Worm (Caenorhabditis elegans): ENCODE results near the gene Y51A2B.9.
"Not testable (repeated sequence)": the region's sequence is repeated elsewhere in the genome, so short reads cannot be mapped to it uniquely, and the experiment has no call there.

Y51A2B.9 gene

ce11 chrV:18414051-18414450 is 18.5 kb upstream of the Y51A2B.9 start, which contains the start of gene txt-8:
TSS of gene txt-8 (plus strand) at chrV:18414351.
- TF ChIP-seq ceh-9 (tag; optimal IDR thresholded peaks at IDR 0.05) (no peak), pha-4 (tag; optimal IDR thresholded peaks at IDR 0.05) (peak; percentile 1)

ce11 chrV:18412887-18413286 is 17.3 kb upstream of the Y51A2B.9 start, which contains the start of gene ZK262.2:
TSS of gene ZK262.2 (minus strand) at chrV:18412987.
- TF ChIP-seq snpc-4 (tag; optimal IDR thresholded peaks at IDR 0.05), result no peak
- TF ChIP-seq pha-4 (tag; optimal IDR thresholded peaks at IDR 0.05), result peak; percentile 9

ce11 chrV:18412351-18412750 is 16.8 kb upstream of the Y51A2B.9 start:
- TF ChIP-seq nhr-77 (tag; optimal IDR thresholded peaks at IDR 0.05) (no peak), ama-1 (optimal IDR thresholded peaks at IDR 0.05) (no peak), mdl-1 (tag; optimal IDR thresholded peaks at IDR 0.05) (no peak), elt-2 (tag; optimal IDR thresholded peaks at IDR 0.05) (peak; percentile 14), mml-1 (tag; optimal IDR thresholded peaks at IDR 0.05) (no peak), nhr-12 (tag; optimal IDR thresholded peaks at IDR 0.05) (no peak)

ce11 chrV:18410142-18410541 is 14.6 kb upstream of the Y51A2B.9 start, which contains the start of gene srh-207:
TSS of gene srh-207 (minus strand) at chrV:18410242.
- TF ChIP-seq pha-4 (tag; optimal IDR thresholded peaks at IDR 0.05) (no peak), lin-15B (tag; optimal IDR thresholded peaks at IDR 0.05) (no peak), tbx-2 (tag; optimal IDR thresholded peaks at IDR 0.05) (no peak), ceh-9 (tag; optimal IDR thresholded peaks at IDR 0.05) (no peak), elt-2 (tag; optimal IDR thresholded peaks at IDR 0.05) (no peak), mdl-1 (tag; optimal IDR thresholded peaks at IDR 0.05) (no peak), pqm-1 (tag; optimal IDR thresholded peaks at IDR 0.05) (no peak), daf-12 (tag; optimal IDR thresholded peaks at IDR 0.05) (no peak), mml-1 (tag; optimal IDR thresholded peaks at IDR 0.05) (no peak), fkh-10 (GFP tag; optimal IDR thresholded peaks at IDR 0.05) (no peak), nhr-23 (tag; optimal IDR thresholded peaks at IDR 0.05) (no peak), zag-1 (tag; optimal IDR thresholded peaks at IDR 0.05) (no peak), ceh-28 (tag; optimal IDR thresholded peaks at IDR 0.05) (no peak), nhr-67 (tag; optimal IDR thresholded peaks at IDR 0.05) (no peak), eor-1 (tag; optimal IDR thresholded peaks at IDR 0.05) (no peak), elt-3 (tag; optimal IDR thresholded peaks at IDR 0.05) (no peak), aly-2 (tag; optimal IDR thresholded peaks at IDR 0.05) (no peak), sea-2 (GFP tag; optimal IDR thresholded peaks at IDR 0.05) (no peak), elt-1 (tag; optimal IDR thresholded peaks at IDR 0.05) (no peak)

ce11 chrV:18404767-18405166 is 9.2 kb upstream of the Y51A2B.9 start, which contains the start of gene srh-209:
TSS of gene srh-209 (minus strand) at chrV:18404867.
- TF ChIP-seq nhr-77, egl-27, ztf-11 (tag; optimal IDR thresholded peaks at IDR 0.05): not testable (repeated sequence)

DNA sequence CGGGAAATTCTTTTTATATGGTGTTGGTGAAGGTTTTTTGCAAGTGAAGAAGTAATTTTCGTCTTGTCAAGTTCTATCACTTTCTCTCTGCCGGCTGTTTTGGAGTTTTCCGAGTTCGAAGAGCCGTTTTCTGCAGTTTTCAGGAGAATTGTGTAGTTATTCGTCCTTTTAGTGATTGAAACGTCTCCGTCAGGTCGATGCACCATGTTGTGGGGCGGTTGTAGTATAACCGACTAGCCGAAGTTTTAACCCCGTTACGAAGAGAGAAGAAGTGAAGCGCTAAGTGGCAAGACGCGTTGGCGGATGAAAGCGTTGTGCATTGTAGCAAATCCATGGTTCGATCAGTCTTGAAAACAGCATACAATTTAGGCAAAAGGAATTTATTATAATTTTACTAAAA is 7.2 kb upstream of the Y51A2B.9 start:
- TF ChIP-seq fkh-10 (GFP tag; optimal IDR thresholded peaks at IDR 0.05), result no peak
- TF ChIP-seq lsy-12 (tag; optimal IDR thresholded peaks at IDR 0.05), result no peak
- TF ChIP-seq nhr-12 (tag; optimal IDR thresholded peaks at IDR 0.05), result no peak
- no peak for TF ChIP-seq nhr-76 (tag; optimal IDR thresholded peaks at IDR 0.05)
- TF ChIP-seq jun-1 (tag; optimal IDR thresholded peaks at IDR 0.05), result no peak
- no peak for TF ChIP-seq zag-1 (tag; optimal IDR thresholded peaks at IDR 0.05)
- no peak for TF ChIP-seq egl-27 (tag; optimal IDR thresholded peaks at IDR 0.05)
- no peak for TF ChIP-seq pha-4 (tag; optimal IDR thresholded peaks at IDR 0.05)
- no peak for TF ChIP-seq eor-1 (tag; optimal IDR thresholded peaks at IDR 0.05)

- TF ChIP-seq pha-4 (tag; optimal IDR thresholded peaks at IDR 0.05) (no peak), aly-2 (tag; optimal IDR thresholded peaks at IDR 0.05) (no peak), daf-12 (tag; optimal IDR thresholded peaks at IDR 0.05) (no peak), snpc-4 (tag; optimal IDR thresholded peaks at IDR 0.05) (no peak), egl-5 (tag; optimal IDR thresholded peaks at IDR 0.05) (no peak), R02D3.7 (tag; optimal IDR thresholded peaks at IDR 0.05) (no peak), elt-1 (tag; optimal IDR thresholded peaks at IDR 0.05) (no peak), tbx-2 (tag; optimal IDR thresholded peaks at IDR 0.05) (no peak), nfya-1 (tag; optimal IDR thresholded peaks at IDR 0.05; ENCODE audit: insufficient read depth) (no peak), ztf-11 (tag; optimal IDR thresholded peaks at IDR 0.05) (no peak), unc-62 (GFP tag; optimal IDR thresholded peaks at IDR 0.05) (no peak), fkh-10 (GFP tag; optimal IDR thresholded peaks at IDR 0.05) (no peak), jun-1 (tag; optimal IDR thresholded peaks at IDR 0.05) (no peak), lin-39 (tag; optimal IDR thresholded peaks at IDR 0.05) (no peak), pqm-1 (tag; optimal IDR thresholded peaks at IDR 0.05) (no peak), mml-1 (tag; optimal IDR thresholded peaks at IDR 0.05) (no peak), mdl-1 (tag; optimal IDR thresholded peaks at IDR 0.05) (no peak), ceh-16 (tag; optimal IDR thresholded peaks at IDR 0.05) (no peak), ceh-28 (tag; optimal IDR thresholded peaks at IDR 0.05) (no peak), lsy-12 (tag; optimal IDR thresholded peaks at IDR 0.05) (no peak)
These were observed 2.3 kb upstream of the Y51A2B.9 start, which contains the start of gene Y51A2B.16 for ce11 chrV:18397814-18398213. TSS of gene Y51A2B.16 (minus strand) at chrV:18397914.
